Fruit fly (Drosophila melanogaster): ENCODE measurements around the gene Pdi.

Pdi gene

dm6 chr3L:15142004-15142890 is at the start of gene Pdi:
Gene Pdi, minus strand, starts transcription at chr3L:15142840.
- peak; percentile 51 for TF ChIP-seq noc (tag; optimal IDR thresholded peaks at IDR 0.05)

dm6 chr3L:15192172-15192571 is 49.5 kb upstream of the Pdi start:
- no peak for TF ChIP-seq noc (tag; optimal IDR thresholded peaks at IDR 0.05)

- no peak for TF ChIP-seq noc (tag; optimal IDR thresholded peaks at IDR 0.05)
Observed at dm6 chr3L:15189707-15190106, 47.1 kb upstream of the Pdi start.

dm6 chr3L:15188735-15189134 is 46.1 kb upstream of the Pdi start:
- TF ChIP-seq noc (tag; optimal IDR thresholded peaks at IDR 0.05): no peak

dm6 chr3L:15187782-15188181 is 45.1 kb upstream of the Pdi start:
- no peak for TF ChIP-seq noc (tag; optimal IDR thresholded peaks at IDR 0.05)

- TF ChIP-seq noc (tag; optimal IDR thresholded peaks at IDR 0.05): no peak
Observed at dm6 chr3L:15180816-15181215, 38.2 kb upstream of the Pdi start.

dm6 chr3L:15178618-15179017 is 36.0 kb upstream of the Pdi start:
- no peak for TF ChIP-seq noc (tag; optimal IDR thresholded peaks at IDR 0.05)

- TF ChIP-seq noc (tag; optimal IDR thresholded peaks at IDR 0.05): no peak
Observed at dm6 chr3L:15176641-15177215, 34.1 kb upstream of the Pdi start.

dm6 chr3L:15174823-15175222 is 32.2 kb upstream of the Pdi start:
- no peak for TF ChIP-seq noc (tag; optimal IDR thresholded peaks at IDR 0.05)

dm6 chr3L:15174086-15174485 is 31.4 kb upstream of the Pdi start:
- no peak for TF ChIP-seq noc (tag; optimal IDR thresholded peaks at IDR 0.05)

dm6 chr3L:15172404-15173055 is 29.9 kb upstream of the Pdi start:
- TF ChIP-seq noc (tag; optimal IDR thresholded peaks at IDR 0.05): no peak

dm6 chr3L:15171769-15172403 is 29.2 kb upstream of the Pdi start:
- TF ChIP-seq noc (tag; optimal IDR thresholded peaks at IDR 0.05): no peak

- TF ChIP-seq noc (tag; optimal IDR thresholded peaks at IDR 0.05): no peak
Observed at dm6 chr3L:15169795-15170194, 27.2 kb upstream of the Pdi start.

- TF ChIP-seq noc (tag; optimal IDR thresholded peaks at IDR 0.05): no peak
Observed at dm6 chr3L:15169010-15169409, 26.4 kb upstream of the Pdi start.

- no peak for TF ChIP-seq noc (tag; optimal IDR thresholded peaks at IDR 0.05)
Observed at dm6 chr3L:15163414-15163813, 20.8 kb upstream of the Pdi start, which contains the start of gene CG7011. Gene CG7011, minus strand, starts transcription at chr3L:15163628.

- TF ChIP-seq noc (tag; optimal IDR thresholded peaks at IDR 0.05): no peak
Observed at dm6 chr3L:15162988-15163387, 20.3 kb upstream of the Pdi start.

Data from whole organism, larva.